Worm (Caenorhabditis elegans) whole organism, L4 larva: Measurements from ENCODE around the gene glt-5.
A peak's percentile ranks its signal among the peaks of the same experiment; 100 is the strongest.

ENCODE experiments used
- D1046.2 ChIP-seq: fragments of 200-800 bp; sonication (Bioruptor generic); IDR thresholded peaks from 2 replicates; pipeline ENCODE4 v1.3.6; 2022; ENCODE audit warnings: missing genetic modification characterization, missing compliant biosample characterization
- R02D3.7 ChIP-seq: fragments of 150-350 bp; sonication (generic microtip); optimal IDR thresholded peaks from 3 replicates; lab custom pipeline; 2014; ENCODE audit warnings: missing biosample characterization, missing genetic modification characterization
- Y75B8A.6 ChIP-seq: fragments of 200-800 bp; sonication (Bioruptor generic); IDR thresholded peaks from 2 replicates; pipeline ENCODE4 v1.3.6; 2022; ENCODE audit warnings: missing genetic modification reagents, missing genetic modification characterization, missing compliant biosample characterization
- ZK337.2 ChIP-seq: fragments of 200-800 bp; sonication (Bioruptor generic); IDR thresholded peaks from 2 replicates; pipeline ENCODE4 v1.3.6; 2022; ENCODE audit warnings: missing genetic modification reagents, missing genetic modification characterization, missing compliant biosample characterization
- aha-1 ChIP-seq: fragments of 150-350 bp; peaks from one replicate; lab custom pipeline; 2014; ENCODE audit warnings: missing biosample characterization, missing genetic modification characterization
- attf-4 ChIP-seq: sonication (generic microtip); optimal IDR thresholded peaks from 3 replicates; lab custom pipeline; 2017; ENCODE audit warnings: missing biosample characterization, missing genetic modification characterization
- ceh-32 ChIP-seq: sonication (generic microtip); optimal IDR thresholded peaks from 2 replicates; lab custom pipeline; 2016; ENCODE audit warnings: mild to moderate bottlenecking, missing genetic modification characterization, missing compliant biosample characterization; ENCODE audit not compliant: poor library complexity
- ceh-44 ChIP-seq: fragments of 200-800 bp; sonication (Bioruptor generic); IDR thresholded peaks from 2 replicates; pipeline ENCODE4 v1.3.6; 2022; ENCODE audit warnings: missing genetic modification reagents, missing genetic modification characterization, missing compliant biosample characterization
- ces-1 ChIP-seq: fragments of 150-350 bp; sonication (generic microtip); optimal IDR thresholded peaks from 4 replicates; lab custom pipeline; 2014; ENCODE audit warnings: missing biosample characterization, missing genetic modification reagents, missing genetic modification characterization
- cey-2 ChIP-seq: sonication (generic microtip); optimal IDR thresholded peaks from 3 replicates; lab custom pipeline; 2017; ENCODE audit warnings: missing genetic modification characterization, mild to moderate bottlenecking, missing compliant biosample characterization, antibody characterized with exemption, borderline replicate concordance; ENCODE audit not compliant: insufficient read depth
- ctbp-1 ChIP-seq: fragments of 200-800 bp; sonication (Bioruptor generic); IDR thresholded peaks from 2 replicates; pipeline ENCODE4 v1.3.6; 2022; ENCODE audit warnings: missing genetic modification reagents, missing genetic modification characterization, missing compliant biosample characterization
- daf-8 ChIP-seq: fragments of 200-800 bp; sonication (Bioruptor generic); IDR thresholded peaks from 2 replicates; pipeline ENCODE4 v1.3.6; 2022; ENCODE audit warnings: missing genetic modification characterization, missing compliant biosample characterization
- dmd-9 ChIP-seq: fragments of 200-800 bp; sonication (Bioruptor generic); IDR thresholded peaks from 2 replicates; pipeline ENCODE4 v1.3.6; 2022; ENCODE audit warnings: missing genetic modification reagents, missing genetic modification characterization, missing compliant biosample characterization
- dpl-1 ChIP-seq: fragments of 150-350 bp; optimal IDR thresholded peaks from 2 replicates; lab custom pipeline; 2014; ENCODE audit warnings: missing biosample characterization, missing genetic modification reagents, missing genetic modification characterization
- egl-27 ChIP-seq: sonication (generic microtip); optimal IDR thresholded peaks from 3 replicates; lab custom pipeline; 2017; ENCODE audit warnings: missing biosample characterization, missing genetic modification reagents, missing genetic modification characterization
- egl-43 ChIP-seq: fragments of 200-800 bp; sonication (Bioruptor generic); IDR thresholded peaks from 2 replicates; pipeline ENCODE4 v1.3.6; 2022; ENCODE audit warnings: missing genetic modification reagents, missing genetic modification characterization, missing compliant biosample characterization
- fkh-10 ChIP-seq: fragments of 150-350 bp; optimal IDR thresholded peaks from 2 replicates; lab custom pipeline; 2014; ENCODE audit warnings: missing biosample characterization, missing genetic modification reagents, missing genetic modification characterization
- hlh-11 ChIP-seq: fragments of 200-800 bp; sonication (Bioruptor generic); optimal IDR thresholded peaks from 2 replicates; lab custom pipeline; 2018; ENCODE audit warnings: mild to moderate bottlenecking, missing genetic modification characterization, missing compliant biosample characterization
- hlh-30 ChIP-seq: sonication (generic microtip); optimal IDR thresholded peaks from 2 replicates; lab custom pipeline; 2017; ENCODE audit warnings: antibody characterized with exemption, mild to moderate bottlenecking, missing genetic modification characterization, missing compliant biosample characterization; ENCODE audit not compliant: insufficient read depth
- hmg-1.1 ChIP-seq: fragments of 200-800 bp; sonication (Bioruptor generic); IDR thresholded peaks from 2 replicates; pipeline ENCODE4 v1.3.6; 2022; ENCODE audit warnings: missing genetic modification reagents, missing genetic modification characterization, missing compliant biosample characterization
- lin-1 ChIP-seq: fragments of 200-800 bp; sonication (Bioruptor generic); IDR thresholded peaks from 2 replicates; pipeline ENCODE4 v1.3.6; 2022; ENCODE audit warnings: missing genetic modification reagents, missing genetic modification characterization, missing compliant biosample characterization
- lin-38 ChIP-seq: fragments of 200-800 bp; sonication (Bioruptor generic); IDR thresholded peaks from 2 replicates; pipeline ENCODE4 v1.3.6; 2022; ENCODE audit warnings: missing genetic modification reagents, missing genetic modification characterization, missing compliant biosample characterization
- lsy-2 ChIP-seq, 2 experiments: fragments of 150-350 bp in 1 of 2; sonication (generic microtip) in 1 of 2; optimal IDR thresholded peaks; 2 replicates each; lab custom pipeline; 2014 to 2017; ENCODE audit warnings: missing biosample characterization in 2 of 2, missing genetic modification characterization in 2 of 2
- mxl-3 ChIP-seq: fragments of 200-800 bp; sonication (Bioruptor generic); optimal IDR thresholded peaks from 2 replicates; lab custom pipeline; 2018; ENCODE audit warnings: mild to moderate bottlenecking, missing genetic modification characterization, missing compliant biosample characterization
- nhr-10 ChIP-seq: fragments of 150-350 bp; optimal IDR thresholded peaks from 2 replicates; lab custom pipeline; 2014; ENCODE audit warnings: missing biosample characterization, missing genetic modification characterization
- nhr-11 ChIP-seq: fragments of 150-350 bp; optimal IDR thresholded peaks from 2 replicates; lab custom pipeline; 2014; ENCODE audit warnings: missing biosample characterization, missing genetic modification characterization
- nhr-237 ChIP-seq: sonication (generic microtip); optimal IDR thresholded peaks from 2 replicates; lab custom pipeline; 2017; ENCODE audit warnings: missing biosample characterization, missing genetic modification characterization
- nhr-6 ChIP-seq: fragments of 150-350 bp; optimal IDR thresholded peaks from 2 replicates; lab custom pipeline; 2014; ENCODE audit warnings: missing biosample characterization, missing genetic modification characterization
- nhr-77 ChIP-seq: fragments of 150-350 bp; optimal IDR thresholded peaks from 2 replicates; lab custom pipeline; 2014; ENCODE audit warnings: missing biosample characterization, missing genetic modification characterization
- skn-1 ChIP-seq: fragments of 150-350 bp; optimal IDR thresholded peaks from 2 replicates; lab custom pipeline; 2014; ENCODE audit warnings: missing biosample characterization, missing genetic modification characterization
- snpc-4 ChIP-seq: fragments of 150-350 bp; optimal IDR thresholded peaks from 2 replicates; lab custom pipeline; 2014; ENCODE audit warnings: missing biosample characterization, missing genetic modification characterization
- spr-3 ChIP-seq: fragments of 200-800 bp; sonication (Bioruptor generic); optimal IDR thresholded peaks from 2 replicates; lab custom pipeline; 2018; ENCODE audit warnings: mild to moderate bottlenecking, missing genetic modification characterization, missing compliant biosample characterization
- tra-1 ChIP-seq: fragments of 200-800 bp; sonication (Bioruptor generic); IDR thresholded peaks from 2 replicates; pipeline ENCODE4 v1.3.6; 2022; ENCODE audit warnings: missing genetic modification reagents, missing genetic modification characterization, missing compliant biosample characterization
- unc-62 ChIP-seq, 3 experiments: fragments of 150-350 bp in 1 of 3; sonication (generic microtip); optimal IDR thresholded peaks in 2 of 3; peaks in 1 of 3; 1 replicate in 1 of 3; 2 replicates in 2 of 3; lab custom pipeline; 2014 to 2017; ENCODE audit warnings: missing biosample characterization in 3 of 3, missing genetic modification characterization in 3 of 3, missing genetic modification reagents in 3 of 3, missing genotype in 1 of 3
- vab-7 ChIP-seq: fragments of 200-800 bp; sonication (Bioruptor generic); IDR thresholded peaks from 2 replicates; pipeline ENCODE4 v1.3.6; 2022; ENCODE audit warnings: missing genetic modification reagents, missing genetic modification characterization, missing compliant biosample characterization
- zfp-2 ChIP-seq: sonication (generic microtip); optimal IDR thresholded peaks from 2 replicates; lab custom pipeline; 2016; ENCODE audit warnings: mild to moderate bottlenecking, missing genetic modification characterization, missing compliant biosample characterization

glt-5 gene

DNA sequence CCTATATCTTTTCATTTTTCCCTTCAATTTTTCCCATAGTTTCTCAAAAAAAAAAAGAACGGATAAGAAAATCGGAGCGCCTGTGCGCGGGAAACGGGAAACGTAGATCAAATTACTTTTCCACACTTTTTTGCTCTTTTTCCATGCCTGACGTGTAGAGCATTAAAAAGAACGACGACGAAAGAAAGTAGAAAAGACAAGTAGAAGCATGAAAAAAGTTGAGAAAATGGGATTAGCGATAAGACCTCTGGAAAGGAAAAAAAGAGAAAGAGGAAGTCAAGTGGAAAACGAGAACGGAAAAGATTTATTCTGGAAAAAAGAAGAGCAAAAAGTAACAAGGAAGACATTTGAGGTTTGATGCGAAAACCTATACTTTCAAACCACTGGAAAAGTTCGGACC, 19.8 kb upstream of the glt-5 start:
- TF ChIP-seq ces-1 (GFP tag; lab: Kevin White, UChicago) (peak; percentile 64), snpc-4 (tag; lab: Kevin White, UChicago) (no peak), hlh-11 (tag; lab: Kevin White, UChicago) (no peak), zfp-2 (tag; lab: Kevin White, UChicago) (no peak), spr-3 (GFP tag; lab: Kevin White, UChicago) (no peak), ctbp-1 (GFP tag; lab: Robert Waterston, UW) (0 out of 2 replicates have a peak, but pooled peaks have one; percentile 20), dpl-1 (GFP tag; lab: Kevin White, UChicago) (no peak), ceh-44 (GFP tag; lab: Robert Waterston, UW) (no peak), ZK337.2 (GFP tag; lab: Robert Waterston, UW) (no peak), nhr-237 (tag; lab: Kevin White, UChicago) (no peak), mxl-3 (no peak), attf-4 (tag; lab: Kevin White, UChicago) (no peak), lsy-2 (tag; optimal IDR thresholded peaks at IDR 0.05; lab: Kevin White, UChicago) (peak in 1 of 2 experiments; percentile 1), daf-8 (no peak), dmd-9 (GFP tag; lab: Robert Waterston, UW) (no peak), Y75B8A.6 (GFP tag; lab: Robert Waterston, UW) (no peak), nhr-10 (tag; lab: Kevin White, UChicago) (no peak), lin-38 (GFP tag; lab: Robert Waterston, UW) (no peak), fkh-10 (GFP tag; lab: Kevin White, UChicago) (peak; percentile 83)

DNA sequence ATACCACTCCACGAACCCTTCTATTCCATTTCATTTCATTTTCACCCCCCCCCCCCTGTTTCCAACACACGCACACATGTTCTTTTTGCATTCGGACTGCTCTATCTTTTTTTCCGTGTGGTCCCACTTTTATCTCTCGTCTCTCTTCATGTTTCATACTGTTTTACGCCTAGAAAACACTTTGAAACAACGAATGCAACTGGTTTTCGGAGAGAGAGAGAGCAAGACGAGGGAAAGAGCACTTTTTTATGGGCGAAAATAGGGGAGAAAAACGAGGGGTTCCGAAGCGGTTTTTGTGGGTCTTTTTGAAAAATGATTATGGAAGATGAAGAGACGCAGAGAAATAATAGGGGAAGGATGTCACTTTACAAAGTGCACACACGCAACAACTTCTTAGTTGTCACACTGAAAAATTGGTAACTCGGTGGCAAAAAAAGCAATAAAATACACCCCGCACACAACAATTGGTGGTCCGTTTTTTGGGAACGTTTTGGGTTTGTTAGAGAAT, 18.6 kb upstream of the glt-5 start:
- TF ChIP-seq lin-1 (GFP tag; lab: Robert Waterston, UW) (no peak), hlh-11 (tag; lab: Kevin White, UChicago) (peak; percentile 12), hmg-1.1 (0 out of 2 replicates have a peak, but pooled peaks have one; percentile 38), nhr-6 (tag; lab: Kevin White, UChicago) (no peak), nhr-11 (tag; lab: Kevin White, UChicago) (peak; percentile 8), nhr-77 (tag; lab: Kevin White, UChicago) (no peak), tra-1 (GFP tag; lab: Robert Waterston, UW) (0 out of 2 replicates have a peak, but pooled peaks have one; percentile 42), cey-2 (tag; lab: Kevin White, UChicago) (no peak), unc-62 (GFP tag; optimal IDR thresholded peaks at IDR 0.05 in 1 of 2; lab: Kevin White, UChicago) (peak in 1 of 2 experiments; percentile 32), unc-62 (tag; optimal IDR thresholded peaks at IDR 0.05; lab: Kevin White, UChicago) (no peak), vab-7 (GFP tag; lab: Robert Waterston, UW) (no peak), lsy-2 (tag; optimal IDR thresholded peaks at IDR 0.05; lab: Kevin White, UChicago) (peak in 1 of 2 experiments; percentile 6), egl-43 (GFP tag; lab: Robert Waterston, UW) (0 out of 2 replicates have a peak, but pooled peaks have one; percentile 10)
- TF ChIP-seq, all 104 proteins: peak for 7

DNA sequence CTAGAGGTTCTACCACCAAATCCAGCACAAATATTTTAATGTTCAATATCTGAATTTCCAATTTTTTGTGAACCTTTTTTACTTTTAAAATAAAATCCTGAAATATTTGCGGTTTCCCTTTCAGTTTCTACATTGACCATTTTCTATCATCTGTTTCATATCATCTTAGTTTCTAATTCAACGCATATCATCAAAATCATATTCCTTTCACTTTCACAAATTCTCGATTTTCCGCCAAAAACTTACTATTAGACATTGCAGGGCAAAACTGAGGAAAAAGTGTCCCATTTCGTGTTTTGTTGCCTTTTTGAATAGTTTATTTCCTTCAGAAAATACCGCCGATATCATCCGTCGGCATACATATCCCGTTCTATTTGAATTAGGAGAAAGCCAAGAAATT, 16.4 kb upstream of the glt-5 start:
- no peak for TF ChIP-seq hlh-30 (tag; lab: Kevin White, UChicago)
- TF ChIP-seq R02D3.7 (tag; lab: Kevin White, UChicago), result no peak
- TF ChIP-seq aha-1 (tag; lab: Kevin White, UChicago), result peak; percentile 16

DNA sequence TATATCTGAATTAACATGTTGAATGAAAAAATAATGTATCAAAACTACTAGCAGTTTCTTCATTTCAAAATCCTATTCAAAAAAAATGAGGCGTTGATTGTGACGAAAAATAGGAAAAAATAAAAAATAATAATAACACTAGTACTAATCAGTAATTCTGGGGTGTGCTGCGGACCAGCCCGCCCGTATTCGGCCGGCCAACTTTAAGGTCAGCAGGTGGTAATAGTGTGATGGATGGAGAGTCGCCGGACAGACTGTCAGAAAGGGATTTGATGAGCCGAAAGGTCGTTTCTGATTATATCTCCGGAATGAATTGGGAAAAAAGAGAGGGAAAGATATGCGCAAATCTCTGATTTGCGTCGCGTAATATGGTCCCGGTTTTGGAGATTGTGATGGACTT, 15.8 kb upstream of the glt-5 start, which contains the start of gene cutl-2:
cutl-2 (minus strand) TSS at position 210 of the 400 bp plus-strand sequence.
- TF ChIP-seq ceh-32 (tag; lab: Kevin White, UChicago) (no peak), daf-8 (no peak), unc-62 (GFP tag; optimal IDR thresholded peaks at IDR 0.05 in 1 of 2; lab: Kevin White, UChicago) (peak in 1 of 2 experiments; percentile 36), unc-62 (tag; optimal IDR thresholded peaks at IDR 0.05; lab: Kevin White, UChicago) (no peak), egl-27 (tag; lab: Kevin White, UChicago) (no peak), skn-1 (tag; lab: Kevin White, UChicago) (no peak), D1046.2 (GFP tag; lab: Robert Waterston, UW) (no peak), nhr-10 (tag; lab: Kevin White, UChicago) (no peak)
